Worm (Caenorhabditis elegans): ENCODE data around the gene C30F2.5.
A peak's percentile ranks its signal among the peaks of the same experiment; 100 is the strongest.

The C30F2.5 gene

DNA sequence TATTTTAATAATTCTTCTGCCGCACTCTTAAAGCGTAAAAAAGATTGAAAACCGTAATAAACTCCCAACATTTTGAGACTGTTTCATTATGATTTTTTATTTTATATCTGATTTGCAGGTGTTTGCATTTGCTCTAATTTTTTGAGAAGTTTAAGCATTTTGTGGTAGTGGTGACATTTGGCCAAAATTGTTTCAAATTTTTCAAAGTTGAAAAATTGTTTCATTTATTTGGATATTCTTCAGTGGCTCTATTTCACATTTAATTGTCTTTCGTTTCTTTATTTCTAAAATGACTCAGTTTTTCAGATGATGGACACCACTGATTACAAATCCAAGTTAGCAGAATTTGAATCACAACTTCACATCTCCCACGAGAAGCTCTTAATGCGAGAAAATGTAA is at the start of gene C30F2.5:
Gene C30F2.5, plus strand, starts transcription at position 301 of the 400 bp plus-strand sequence.
- TF ChIP-seq elt-1 (tag; optimal IDR thresholded peaks at IDR 0.05; ENCODE audit: borderline replicate concordance, insufficient read depth), result no peak
- no peak for TF ChIP-seq ces-1 (GFP tag; optimal IDR thresholded peaks at IDR 0.05)
- no peak for TF ChIP-seq ztf-11 (tag; optimal IDR thresholded peaks at IDR 0.05)
- TF ChIP-seq mls-2 (tag; optimal IDR thresholded peaks at IDR 0.05), result no peak
- no peak for TF ChIP-seq unc-39 (tag; optimal IDR thresholded peaks at IDR 0.05)
- TF ChIP-seq sptf-1 (tag; optimal IDR thresholded peaks at IDR 0.05), result no peak
- TF ChIP-seq nhr-76 (tag; optimal IDR thresholded peaks at IDR 0.05), result no peak

DNA sequence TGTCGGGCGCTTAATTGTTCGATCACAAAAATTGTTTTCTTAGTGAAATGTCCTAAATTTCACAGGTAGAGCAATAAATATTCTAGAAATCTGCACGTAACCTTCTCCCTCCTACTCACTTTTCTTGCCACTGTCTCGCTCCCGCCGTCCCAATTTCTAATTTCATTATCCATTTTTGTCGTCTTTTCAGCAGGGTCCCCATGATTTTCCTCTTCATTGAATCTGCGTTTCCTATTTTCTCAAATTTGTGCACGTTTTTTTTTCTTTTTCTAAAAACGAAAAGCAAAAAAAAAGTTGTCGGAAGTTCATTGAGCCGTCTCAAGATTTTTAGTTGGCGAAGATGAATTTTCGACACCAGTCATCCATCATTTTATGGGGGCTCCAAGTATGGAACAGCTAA is 48.1 kb upstream of the C30F2.5 start:
- no peak for TF ChIP-seq elt-1 (tag; optimal IDR thresholded peaks at IDR 0.05; ENCODE audit: borderline replicate concordance, insufficient read depth)
- TF ChIP-seq hlh-1 (tag; optimal IDR thresholded peaks at IDR 0.05), result no peak
- TF ChIP-seq lin-13 (tag; optimal IDR thresholded peaks at IDR 0.05), result no peak
- no peak for TF ChIP-seq ceh-39 (tag; optimal IDR thresholded peaks at IDR 0.05)
- no peak for TF ChIP-seq blmp-1 (tag; optimal IDR thresholded peaks at IDR 0.05)
- TF ChIP-seq bed-3 (GFP tag; optimal IDR thresholded peaks at IDR 0.05), result no peak
- TF ChIP-seq nhr-76 (tag; optimal IDR thresholded peaks at IDR 0.05), result no peak
- TF ChIP-seq nhr-28 (tag; optimal IDR thresholded peaks at IDR 0.05), result no peak
- TF ChIP-seq sem-2 (GFP tag; optimal IDR thresholded peaks at IDR 0.05), result no peak
- TF ChIP-seq unc-62 (GFP tag; optimal IDR thresholded peaks at IDR 0.05), result no peak

DNA sequence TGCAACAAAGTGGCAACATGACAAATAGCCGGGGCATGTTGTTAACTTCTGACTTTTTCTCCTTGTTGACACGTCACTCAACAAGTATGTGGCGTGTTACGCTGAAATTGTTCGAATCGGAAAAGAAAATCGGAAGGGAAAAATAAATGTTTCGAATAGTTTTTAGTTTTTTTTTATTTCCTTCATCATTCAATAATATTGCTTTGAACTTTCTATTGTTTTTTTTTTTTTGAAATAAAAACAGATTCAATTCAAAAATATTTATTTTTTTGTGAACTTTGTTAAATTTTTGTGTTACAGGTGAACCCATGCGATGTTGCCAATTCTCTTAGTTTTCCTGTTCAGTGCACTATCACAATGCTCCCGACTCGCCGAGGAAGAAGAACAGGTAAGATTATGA is 44.9 kb upstream of the C30F2.5 start, which contains the start of gene cpd-2:
Gene cpd-2, plus strand, starts transcription at position 301 of the 400 bp plus-strand sequence.
- TF ChIP-seq nhr-28 (tag; optimal IDR thresholded peaks at IDR 0.05) (no peak), ham-2 (GFP tag; optimal IDR thresholded peaks at IDR 0.05) (no peak), pha-4 (tag; optimal IDR thresholded peaks at IDR 0.05) (no peak), ces-1 (GFP tag; optimal IDR thresholded peaks at IDR 0.05) (no peak), elt-3 (tag; optimal IDR thresholded peaks at IDR 0.05) (no peak), hlh-1 (tag; optimal IDR thresholded peaks at IDR 0.05) (no peak), mep-1 (tag; optimal IDR thresholded peaks at IDR 0.05) (no peak), sem-2 (GFP tag; optimal IDR thresholded peaks at IDR 0.05) (no peak), mls-2 (tag; optimal IDR thresholded peaks at IDR 0.05) (no peak), zip-8 (tag; optimal IDR thresholded peaks at IDR 0.05) (no peak), lsy-2 (tag; optimal IDR thresholded peaks at IDR 0.05) (no peak), ceh-39 (tag; optimal IDR thresholded peaks at IDR 0.05) (no peak), unc-39 (tag; optimal IDR thresholded peaks at IDR 0.05) (no peak), ztf-11 (tag; optimal IDR thresholded peaks at IDR 0.05) (no peak), M03D4.4 (tag; optimal IDR thresholded peaks at IDR 0.05) (no peak), snpc-4 (tag; optimal IDR thresholded peaks at IDR 0.05) (no peak), bed-3 (GFP tag; optimal IDR thresholded peaks at IDR 0.05) (no peak), flh-1 (GFP tag; optimal IDR thresholded peaks at IDR 0.05) (no peak), elt-1 (tag; optimal IDR thresholded peaks at IDR 0.05; ENCODE audit: borderline replicate concordance, insufficient read depth) (no peak), tbx-8 (GFP tag; optimal IDR thresholded peaks at IDR 0.05) (no peak)

DNA sequence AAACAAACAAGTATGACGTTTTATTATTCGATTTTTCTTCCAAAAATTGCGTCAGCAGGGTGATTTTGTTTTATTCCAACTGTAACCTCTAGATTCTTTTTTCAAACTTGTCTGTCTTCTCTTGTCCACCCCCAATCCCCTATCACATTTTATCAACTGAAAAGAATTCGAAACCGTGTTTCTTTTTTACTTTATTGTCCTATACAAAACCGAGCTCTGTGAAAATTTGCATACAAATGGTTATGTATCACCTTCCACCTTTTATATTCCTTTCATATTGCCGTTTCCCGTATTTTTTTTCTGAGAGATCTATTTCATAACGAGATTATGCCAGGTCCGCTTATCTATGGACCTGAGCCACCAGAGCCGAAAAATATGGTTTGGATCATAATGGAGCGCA is 39.2 kb upstream of the C30F2.5 start, which contains the start of gene T27A8.7:
Gene T27A8.7, plus strand, starts transcription at position 301 of the 400 bp plus-strand sequence.
- no peak for TF ChIP-seq nhr-237 (tag; optimal IDR thresholded peaks at IDR 0.05)
- TF ChIP-seq blmp-1 (tag; optimal IDR thresholded peaks at IDR 0.05), result no peak
- TF ChIP-seq ceh-43 (GFP tag; optimal IDR thresholded peaks at IDR 0.05), result no peak
- TF ChIP-seq pha-4 (tag; optimal IDR thresholded peaks at IDR 0.05), result no peak
- TF ChIP-seq lin-32 (GFP tag; optimal IDR thresholded peaks at IDR 0.05), result no peak
- no peak for TF ChIP-seq zip-8 (tag; optimal IDR thresholded peaks at IDR 0.05)
- TF ChIP-seq hlh-1 (tag; optimal IDR thresholded peaks at IDR 0.05), result no peak
- no peak for TF ChIP-seq elt-3 (tag; optimal IDR thresholded peaks at IDR 0.05)
- TF ChIP-seq bed-3 (GFP tag; optimal IDR thresholded peaks at IDR 0.05), result no peak
- TF ChIP-seq mep-1 (tag; optimal IDR thresholded peaks at IDR 0.05), result no peak
- TF ChIP-seq drap-1 (GFP tag; optimal IDR thresholded peaks at IDR 0.05), result no peak
- TF ChIP-seq flh-1 (GFP tag; optimal IDR thresholded peaks at IDR 0.05), result no peak
- TF ChIP-seq ham-2 (GFP tag; optimal IDR thresholded peaks at IDR 0.05), result no peak
- TF ChIP-seq snpc-4 (tag; optimal IDR thresholded peaks at IDR 0.05), result no peak
- TF ChIP-seq unc-120 (tag; optimal IDR thresholded peaks at IDR 0.05; ENCODE audit: poor library complexity, severe bottlenecking), result no peak
- TF ChIP-seq lin-13 (tag; optimal IDR thresholded peaks at IDR 0.05), result no peak
- no peak for TF ChIP-seq nhr-2 (tag; optimal IDR thresholded peaks at IDR 0.05)

DNA sequence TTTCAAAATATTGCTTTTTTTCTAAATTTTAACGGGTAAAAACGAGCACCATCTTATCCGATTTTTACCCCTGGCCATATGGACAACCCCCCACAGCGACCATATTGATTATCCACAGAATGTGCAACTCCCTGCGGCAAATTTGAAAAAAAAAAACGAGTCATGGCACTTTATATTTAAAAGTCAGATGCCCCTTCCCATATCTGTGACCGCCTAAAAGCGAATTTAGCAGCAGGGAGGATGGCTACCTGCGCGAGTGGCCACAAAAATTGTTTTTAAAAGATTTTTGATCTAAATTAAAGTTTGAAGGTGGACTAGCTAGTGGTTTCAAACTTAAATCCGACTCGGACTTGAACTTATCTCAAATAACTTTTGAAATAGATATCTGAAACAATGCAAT is 38.1 kb upstream of the C30F2.5 start:
- TF ChIP-seq elt-3 (tag; optimal IDR thresholded peaks at IDR 0.05) (peak; percentile 71), pha-4 (tag; optimal IDR thresholded peaks at IDR 0.05) (peak; percentile 83), blmp-1 (tag; optimal IDR thresholded peaks at IDR 0.05) (peak; percentile 6), bed-3 (GFP tag; optimal IDR thresholded peaks at IDR 0.05) (no peak), ces-1 (GFP tag; optimal IDR thresholded peaks at IDR 0.05) (peak; percentile 86), elt-1 (tag; optimal IDR thresholded peaks at IDR 0.05; ENCODE audit: borderline replicate concordance, insufficient read depth) (peak; percentile 53), nhr-76 (tag; optimal IDR thresholded peaks at IDR 0.05) (no peak), hlh-1 (tag; optimal IDR thresholded peaks at IDR 0.05) (peak; percentile 93), unc-62 (GFP tag; optimal IDR thresholded peaks at IDR 0.05) (peak; percentile 67), unc-120 (tag; optimal IDR thresholded peaks at IDR 0.05; ENCODE audit: poor library complexity, severe bottlenecking) (peak; percentile 59), mls-2 (tag; optimal IDR thresholded peaks at IDR 0.05) (peak; percentile 5), ham-2 (GFP tag; optimal IDR thresholded peaks at IDR 0.05) (no peak), ceh-39 (tag; optimal IDR thresholded peaks at IDR 0.05) (peak; percentile 68), lin-13 (tag; optimal IDR thresholded peaks at IDR 0.05) (peak; percentile 80), drap-1 (GFP tag; optimal IDR thresholded peaks at IDR 0.05) (peak; percentile 75), mab-5 (tag; optimal IDR thresholded peaks at IDR 0.05) (peak; percentile 88), nhr-237 (tag; optimal IDR thresholded peaks at IDR 0.05) (peak; percentile 98), unc-39 (tag; optimal IDR thresholded peaks at IDR 0.05) (peak; percentile 70), sptf-1 (tag; optimal IDR thresholded peaks at IDR 0.05) (peak; percentile 63), mep-1 (tag; optimal IDR thresholded peaks at IDR 0.05) (peak; percentile 80), sem-2 (GFP tag; optimal IDR thresholded peaks at IDR 0.05) (no peak), nhr-12 (tag; optimal IDR thresholded peaks at IDR 0.05) (peak; percentile 28), nhr-2 (tag; optimal IDR thresholded peaks at IDR 0.05) (no peak), lsy-2 (tag; optimal IDR thresholded peaks at IDR 0.05) (peak; percentile 83)
